Worm (Caenorhabditis elegans) whole organism, L2 larva: ENCODE data around the gene hcp-3.

Experiments
- C34F6.9 ChIP-seq: fragments of 150-350 bp; optimal IDR thresholded peaks from 2 replicates; lab custom pipeline; 2014; ENCODE audit warnings: missing biosample characterization, missing genetic modification characterization
- F13H6.1 ChIP-seq: sonication (generic microtip); optimal IDR thresholded peaks from 2 replicates; lab custom pipeline; 2016; ENCODE audit warnings: missing genetic modification characterization, missing compliant biosample characterization
- R02D3.7 ChIP-seq: fragments of 150-350 bp; optimal IDR thresholded peaks from 2 replicates; lab custom pipeline; 2014; ENCODE audit warnings: missing biosample characterization, missing genetic modification characterization
- Y55F3AM.14 ChIP-seq: fragments of 200-800 bp; sonication (Bioruptor generic); optimal IDR thresholded peaks from 2 replicates; lab custom pipeline; 2018; ENCODE audit warnings: mild to moderate bottlenecking, missing genetic modification characterization, missing compliant biosample characterization
- ZK546.5 ChIP-seq: sonication (generic microtip); optimal IDR thresholded peaks from 2 replicates; lab custom pipeline; 2017; ENCODE audit warnings: missing biosample characterization, missing genetic modification characterization
- alr-1 ChIP-seq: fragments of 150-350 bp; optimal IDR thresholded peaks from 2 replicates; lab custom pipeline; 2014; ENCODE audit warnings: missing biosample characterization, missing genetic modification characterization
- aly-2 ChIP-seq: fragments of 150-350 bp; optimal IDR thresholded peaks from 2 replicates; lab custom pipeline; 2014; ENCODE audit warnings: missing biosample characterization, missing genetic modification characterization
- ama-1 ChIP-seq: fragments of 150-350 bp; optimal IDR thresholded peaks from 2 replicates; lab custom pipeline; 2018; ENCODE audit warnings: inconsistent platforms
- blmp-1 ChIP-seq: sonication (generic microtip); optimal IDR thresholded peaks from 2 replicates; lab custom pipeline; 2017; ENCODE audit warnings: missing genetic modification characterization, mild to moderate bottlenecking, missing compliant biosample characterization, antibody characterized with exemption, moderate library complexity; ENCODE audit not compliant: insufficient read depth
- ceh-16 ChIP-seq: fragments of 150-350 bp; optimal IDR thresholded peaks from 2 replicates; lab custom pipeline; 2014; ENCODE audit warnings: missing biosample characterization, missing genetic modification characterization
- ceh-82 ChIP-seq: fragments of 150-350 bp; optimal IDR thresholded peaks from 2 replicates; lab custom pipeline; 2014; ENCODE audit warnings: missing biosample characterization, missing genetic modification characterization
- crh-2 ChIP-seq: sonication (generic microtip); optimal IDR thresholded peaks from 2 replicates; lab custom pipeline; 2017; ENCODE audit warnings: missing biosample characterization, missing genetic modification characterization
- dmd-4 ChIP-seq: sonication (generic microtip); optimal IDR thresholded peaks from 2 replicates; lab custom pipeline; 2017; ENCODE audit warnings: missing biosample characterization, missing genetic modification characterization
- egl-27 ChIP-seq: sonication (generic microtip); optimal IDR thresholded peaks from 3 replicates; lab custom pipeline; 2017; ENCODE audit warnings: missing biosample characterization, missing genetic modification reagents, missing genetic modification characterization
- elt-1 ChIP-seq: fragments of 150-350 bp; optimal IDR thresholded peaks from 2 replicates; lab custom pipeline; 2014; ENCODE audit warnings: missing biosample characterization, missing genetic modification characterization
- elt-3 ChIP-seq: sonication (generic microtip); optimal IDR thresholded peaks from 2 replicates; lab custom pipeline; 2017; ENCODE audit warnings: missing biosample characterization, missing genetic modification characterization
- fos-1 ChIP-seq: fragments of 150-350 bp; optimal IDR thresholded peaks from 2 replicates; lab custom pipeline; 2014; ENCODE audit warnings: missing biosample characterization, missing genetic modification characterization
- gmeb-1 ChIP-seq: fragments of 150-350 bp; optimal IDR thresholded peaks from 2 replicates; lab custom pipeline; 2014; ENCODE audit warnings: missing biosample characterization, missing genetic modification characterization
- lin-11 ChIP-seq: fragments of 150-350 bp; sonication (generic microtip); optimal IDR thresholded peaks from 2 replicates; lab custom pipeline; 2014; ENCODE audit warnings: missing biosample characterization, missing genetic modification characterization, inconsistent platforms, mixed read lengths
- lin-13 ChIP-seq: fragments of 150-350 bp; optimal IDR thresholded peaks from 2 replicates; lab custom pipeline; 2014; ENCODE audit warnings: missing biosample characterization, missing genetic modification reagents, missing genetic modification characterization
- lin-39 ChIP-seq: fragments of 150-350 bp; optimal IDR thresholded peaks from 2 replicates; lab custom pipeline; 2014; ENCODE audit warnings: missing biosample characterization, missing genetic modification reagents, missing genetic modification characterization
- lsy-2 ChIP-seq, 2 experiments: fragments of 150-350 bp in 1 of 2; sonication (generic microtip) in 1 of 2; optimal IDR thresholded peaks; 2 replicates each; lab custom pipeline; 2014 to 2017; ENCODE audit warnings: missing biosample characterization in 2 of 2, missing genetic modification characterization in 2 of 2
- mab-5 ChIP-seq: fragments of 150-350 bp; optimal IDR thresholded peaks from 2 replicates; lab custom pipeline; 2014; ENCODE audit warnings: missing biosample characterization, missing genetic modification characterization
- mbf-1 ChIP-seq: sonication (generic microtip); optimal IDR thresholded peaks from 2 replicates; lab custom pipeline; 2017; ENCODE audit warnings: missing biosample characterization, missing genetic modification characterization
- mdl-1 ChIP-seq, 2 experiments: fragments of 150-350 bp in 1 of 2; sonication (generic microtip) in 1 of 2; optimal IDR thresholded peaks; 2 replicates each; lab custom pipeline; 2017; ENCODE audit warnings: missing biosample characterization in 2 of 2, missing genetic modification characterization in 2 of 2
- nhr-10 ChIP-seq: sonication (generic microtip); optimal IDR thresholded peaks from 2 replicates; lab custom pipeline; 2017; ENCODE audit warnings: missing biosample characterization, missing genetic modification characterization
- nhr-11 ChIP-seq: fragments of 150-350 bp; optimal IDR thresholded peaks from 2 replicates; lab custom pipeline; 2014; ENCODE audit warnings: missing biosample characterization, missing genetic modification characterization
- nhr-12 ChIP-seq: fragments of 150-350 bp; optimal IDR thresholded peaks from 2 replicates; lab custom pipeline; 2014; ENCODE audit warnings: missing biosample characterization, missing genetic modification characterization
- nhr-129 ChIP-seq: fragments of 150-350 bp; optimal IDR thresholded peaks from 2 replicates; lab custom pipeline; 2014; ENCODE audit warnings: missing biosample characterization, missing genetic modification characterization
- nhr-21 ChIP-seq: fragments of 150-350 bp; optimal IDR thresholded peaks from 2 replicates; lab custom pipeline; 2014; ENCODE audit warnings: missing biosample characterization, missing genetic modification characterization
- nhr-23 ChIP-seq: fragments of 150-350 bp; optimal IDR thresholded peaks from 2 replicates; lab custom pipeline; 2014; ENCODE audit warnings: missing biosample characterization, missing genetic modification reagents, missing genetic modification characterization
- nhr-237 ChIP-seq: fragments of 150-350 bp; optimal IDR thresholded peaks from 2 replicates; lab custom pipeline; 2014; ENCODE audit warnings: missing biosample characterization, missing genetic modification characterization
- nhr-25 ChIP-seq: fragments of 150-350 bp; sonication (generic microtip); optimal IDR thresholded peaks from 3 replicates; lab custom pipeline; 2014; ENCODE audit warnings: missing biosample characterization, missing genetic modification characterization
- nhr-6 ChIP-seq: fragments of 150-350 bp; optimal IDR thresholded peaks from 2 replicates; lab custom pipeline; 2014; ENCODE audit warnings: missing biosample characterization, missing genetic modification characterization
- peb-1 ChIP-seq: fragments of 150-350 bp; optimal IDR thresholded peaks from 2 replicates; lab custom pipeline; 2014; ENCODE audit warnings: missing biosample characterization, missing genetic modification characterization
- sem-4 ChIP-seq: fragments of 150-350 bp; optimal IDR thresholded peaks from 2 replicates; lab custom pipeline; 2014; ENCODE audit warnings: missing biosample characterization, missing genetic modification reagents, missing genetic modification characterization
- skn-1 ChIP-seq: sonication (generic microtip); optimal IDR thresholded peaks from 2 replicates; lab custom pipeline; 2017; ENCODE audit warnings: missing biosample characterization, missing genetic modification characterization
- sma-3 ChIP-seq: sonication (generic microtip); optimal IDR thresholded peaks from 2 replicates; lab custom pipeline; 2016; ENCODE audit warnings: missing genetic modification reagents, missing genetic modification characterization, missing compliant biosample characterization
- sma-9 ChIP-seq, 2 experiments: fragments of 150-350 bp in 1 of 2; sonication (generic microtip) in 1 of 2; optimal IDR thresholded peaks; 2 replicates each; lab custom pipeline; 2014 to 2016; ENCODE audit warnings: missing genetic modification characterization in 2 of 2, mild to moderate bottlenecking in 1 of 2, missing biosample characterization in 1 of 2, missing compliant biosample characterization in 1 of 2, missing genetic modification reagents in 1 of 2, moderate library complexity in 1 of 2
- snpc-4 ChIP-seq: fragments of 150-350 bp; optimal IDR thresholded peaks from 2 replicates; lab custom pipeline; 2014; ENCODE audit warnings: missing biosample characterization, missing genetic modification characterization
- unc-39 ChIP-seq: fragments of 150-350 bp; optimal IDR thresholded peaks from 2 replicates; lab custom pipeline; 2014; ENCODE audit warnings: missing biosample characterization, missing genetic modification characterization
- unc-55 ChIP-seq: fragments of 150-350 bp; sonication (generic microtip); optimal IDR thresholded peaks from 3 replicates; lab custom pipeline; 2014; ENCODE audit warnings: missing biosample characterization, missing genetic modification reagents, missing genetic modification characterization
- unc-62 ChIP-seq: fragments of 150-350 bp; optimal IDR thresholded peaks from 2 replicates; lab custom pipeline; 2014; ENCODE audit warnings: missing biosample characterization, missing genetic modification reagents, missing genetic modification characterization
- zag-1 ChIP-seq: fragments of 150-350 bp; optimal IDR thresholded peaks from 2 replicates; lab custom pipeline; 2014; ENCODE audit warnings: missing biosample characterization, missing genetic modification characterization
- ztf-1 ChIP-seq: fragments of 200-800 bp; sonication (Bioruptor generic); conservative IDR thresholded peaks from 2 replicates; pipeline ENCODE4 v1.3.6; 2022; ENCODE audit warnings: missing genetic modification characterization, missing compliant biosample characterization
- ztf-11 ChIP-seq: sonication (generic microtip); optimal IDR thresholded peaks from 2 replicates; lab custom pipeline; 2017; ENCODE audit warnings: missing biosample characterization, missing genetic modification characterization
- ztf-4 ChIP-seq: fragments of 150-350 bp; optimal IDR thresholded peaks from 2 replicates; lab custom pipeline; 2014; ENCODE audit warnings: missing biosample characterization, missing genetic modification characterization

Gene hcp-3

DNA sequence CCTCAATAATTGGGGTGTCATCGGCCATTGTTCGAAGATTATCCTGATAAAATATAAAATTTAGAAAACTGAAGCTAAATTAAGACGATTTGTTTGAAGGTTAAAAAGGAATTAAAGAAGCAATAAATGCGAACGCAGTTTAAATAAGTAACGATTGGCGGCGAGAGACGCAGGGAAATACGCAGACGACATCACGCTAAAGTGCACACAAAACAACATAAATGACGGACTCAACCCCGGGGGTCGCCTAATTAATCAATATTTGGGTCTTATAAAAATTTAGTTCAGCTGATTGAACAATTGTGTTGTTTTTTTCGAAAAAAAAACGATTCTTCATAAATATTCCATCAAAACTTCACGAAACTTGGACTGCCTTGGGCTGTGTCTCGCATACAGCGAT, at the start of gene hcp-3:
Gene hcp-3 (minus strand): TSS at position 45 of the 400 bp plus-strand sequence.
- TF ChIP-seq lsy-2 (tag; optimal IDR thresholded peaks at IDR 0.05; lab: Kevin White, UChicago) (peak in 1 of 2 experiments; percentile 66), ztf-11 (tag; lab: Kevin White, UChicago) (no peak), dmd-4 (tag; lab: Kevin White, UChicago) (no peak), C34F6.9 (peak; percentile 50), sem-4 (tag; lab: Kevin White, UChicago) (peak; percentile 2), ZK546.5 (no peak), crh-2 (tag; lab: Kevin White, UChicago) (peak; percentile 59), unc-62 (GFP tag; lab: Kevin White, UChicago) (no peak), unc-55 (GFP tag; lab: Kevin White, UChicago) (peak; percentile 69), nhr-25 (tag; lab: Kevin White, UChicago) (peak; percentile 10), elt-3 (tag; lab: Kevin White, UChicago) (no peak), F13H6.1 (tag; lab: Kevin White, UChicago) (peak; percentile 26), ztf-4 (tag; lab: Kevin White, UChicago) (no peak), mab-5 (tag; lab: Kevin White, UChicago) (no peak), lin-39 (no peak), Y55F3AM.14 (GFP tag; lab: Kevin White, UChicago) (no peak), ztf-1 (GFP tag; lab: Robert Waterston, UW) (no peak), gmeb-1 (tag; lab: Kevin White, UChicago) (peak; percentile 77), elt-1 (tag; lab: Kevin White, UChicago) (no peak), fos-1 (peak; percentile 10), sma-3 (peak; percentile 34), nhr-129 (tag; lab: Kevin White, UChicago) (peak; percentile 42), sma-9 (GFP tag; optimal IDR thresholded peaks at IDR 0.05; lab: Kevin White, UChicago) (peak; percentile 14), sma-9 (tag; optimal IDR thresholded peaks at IDR 0.05; lab: Kevin White, UChicago) (no peak), lin-11 (no peak), peb-1 (tag; lab: Kevin White, UChicago) (no peak)

DNA sequence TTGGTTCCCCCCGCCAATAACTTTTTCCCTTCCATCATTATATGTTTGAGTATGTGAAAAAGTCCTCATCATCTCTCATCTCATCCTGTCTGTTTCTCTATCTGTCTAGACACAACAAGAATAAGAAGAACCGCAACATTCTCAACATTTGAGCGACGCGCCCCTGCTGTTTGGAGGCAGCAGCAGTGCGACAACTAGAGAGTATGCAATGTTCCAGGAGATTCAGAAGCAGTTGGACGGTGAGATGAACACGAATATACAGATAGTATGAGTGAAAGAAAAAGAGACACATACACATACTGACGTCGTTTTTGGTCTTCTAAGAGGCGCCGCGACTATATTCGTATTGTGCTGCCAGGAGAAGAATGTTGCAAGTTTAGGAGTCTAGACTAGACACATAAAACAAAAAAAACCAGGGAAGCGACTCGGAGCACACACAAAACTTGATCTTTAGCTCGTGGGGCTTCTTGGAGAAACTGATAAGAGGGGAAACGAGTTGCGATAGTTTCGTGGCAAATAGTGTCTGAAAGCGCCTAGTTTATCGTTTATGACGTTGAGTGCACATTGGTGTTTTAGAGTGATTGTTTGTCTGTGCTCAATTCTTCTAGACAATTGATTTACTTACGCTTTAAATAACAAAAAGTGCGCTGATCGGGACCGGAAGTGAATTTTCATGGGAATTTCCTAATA, 49.4 kb upstream of the hcp-3 start:
- TF ChIP-seq nhr-237 (tag; lab: Kevin White, UChicago) (no peak), R02D3.7 (no peak), unc-39 (tag; lab: Kevin White, UChicago) (no peak), lin-13 (GFP tag; lab: Kevin White, UChicago) (no peak), nhr-6 (tag; lab: Kevin White, UChicago) (peak; percentile 19), mbf-1 (tag; lab: Kevin White, UChicago) (no peak), skn-1 (tag; lab: Kevin White, UChicago) (no peak), gmeb-1 (tag; lab: Kevin White, UChicago) (no peak), sem-4 (tag; lab: Kevin White, UChicago) (peak; percentile 13), sma-3 (no peak), elt-1 (tag; lab: Kevin White, UChicago) (no peak), egl-27 (tag; lab: Kevin White, UChicago) (no peak), peb-1 (tag; lab: Kevin White, UChicago) (no peak), C34F6.9 (peak; percentile 67), nhr-21 (tag; lab: Kevin White, UChicago) (peak; percentile 61), nhr-11 (tag; lab: Kevin White, UChicago) (no peak), ZK546.5 (no peak), ztf-1 (GFP tag; lab: Robert Waterston, UW) (no peak), ceh-82 (no peak), snpc-4 (tag; lab: Kevin White, UChicago) (no peak), nhr-12 (no peak), alr-1 (tag; lab: Kevin White, UChicago) (no peak), lin-39 (no peak), fos-1 (peak; percentile 45), elt-3 (tag; lab: Kevin White, UChicago) (no peak), Y55F3AM.14 (GFP tag; lab: Kevin White, UChicago) (no peak), aly-2 (tag; lab: Kevin White, UChicago) (no peak), mdl-1 (tag; optimal IDR thresholded peaks at IDR 0.05; lab: Kevin White, UChicago) (peak in 1 of 2 experiments; percentile 48), ama-1 (lab: Kevin White, UChicago) (no peak), crh-2 (tag; lab: Kevin White, UChicago) (no peak), dmd-4 (tag; lab: Kevin White, UChicago) (no peak), blmp-1 (tag; lab: Kevin White, UChicago) (no peak), nhr-129 (tag; lab: Kevin White, UChicago) (peak; percentile 74), ztf-4 (tag; lab: Kevin White, UChicago) (peak; percentile 47), lsy-2 (tag; optimal IDR thresholded peaks at IDR 0.05; lab: Kevin White, UChicago) (peak in 1 of 2 experiments; percentile 44), ceh-16 (tag; lab: Kevin White, UChicago) (no peak), F13H6.1 (tag; lab: Kevin White, UChicago) (peak; percentile 21), unc-62 (GFP tag; lab: Kevin White, UChicago) (no peak), nhr-23 (tag; lab: Kevin White, UChicago) (no peak), lin-11 (no peak), zag-1 (tag; lab: Kevin White, UChicago) (no peak), unc-55 (GFP tag; lab: Kevin White, UChicago) (peak; percentile 73), sma-9 (GFP tag; optimal IDR thresholded peaks at IDR 0.05; lab: Kevin White, UChicago) (peak; percentile 51), sma-9 (tag; optimal IDR thresholded peaks at IDR 0.05; lab: Kevin White, UChicago) (no peak), nhr-10 (tag; lab: Kevin White, UChicago) (no peak), ztf-11 (tag; lab: Kevin White, UChicago) (no peak)
